Fruit fly (Drosophila melanogaster) whole organism, pupa: ENCODE data around the gene CG17141.

Experiments
- CG32121 ChIP-seq: fragments of 200-800 bp; sonication (Bioruptor generic); IDR thresholded peaks from 2 replicates; pipeline ENCODE4 v1.3.6; 2022; ENCODE audit warnings: missing biosample characterization, missing genetic modification characterization
- CG4496 ChIP-seq: fragments of 200-800 bp; sonication (Bioruptor generic); IDR thresholded peaks from 3 replicates; pipeline ENCODE4 v1.3.6; 2022; ENCODE audit warnings: missing biosample characterization, missing genetic modification characterization
- EcR ChIP-seq: fragments of 200-800 bp; sonication (Bioruptor generic); optimal IDR thresholded peaks from 3 replicates; lab custom pipeline; 2019; ENCODE audit warnings: missing biosample characterization, missing genetic modification characterization, mild to moderate bottlenecking, moderate library complexity, missing genetic modification reagents
- Pif1A ChIP-seq: fragments of 200-800 bp; sonication (Bioruptor generic); optimal IDR thresholded peaks from 3 replicates; lab custom pipeline; 2016; ENCODE audit warnings: missing biosample characterization, missing genetic modification characterization

DNA sequence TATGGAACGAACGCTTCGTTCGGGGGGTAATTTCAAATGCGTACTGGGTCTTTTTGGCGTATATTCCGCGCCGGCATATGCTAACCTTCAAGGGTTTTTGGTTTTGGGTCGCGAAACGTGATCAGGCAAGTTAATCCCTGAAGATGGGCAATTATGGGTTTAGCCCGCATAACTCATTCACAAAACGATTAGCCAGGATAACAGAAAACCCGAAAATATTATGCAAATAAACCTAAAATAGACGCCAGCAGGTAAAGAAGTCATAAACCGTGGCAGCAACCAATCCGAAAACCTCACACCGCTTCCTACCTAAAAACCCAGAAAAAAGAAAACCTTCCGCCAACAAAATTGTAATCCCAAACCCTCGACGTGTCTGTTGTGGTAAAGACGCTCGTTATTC lies 41.7 kb upstream of the CG17141 start:
- TF ChIP-seq CG32121, result no peak
- TF ChIP-seq EcR (GFP tag; lab: Kevin White, UChicago), result no peak
- TF ChIP-seq CG4496 (GFP tag; lab: Robert Waterston, UW), result no peak
- no peak for TF ChIP-seq Pif1A (GFP tag; lab: Kevin White, UChicago)
